Worm (Caenorhabditis elegans): ENCODE data around the gene srh-289.

srh-289 gene

DNA sequence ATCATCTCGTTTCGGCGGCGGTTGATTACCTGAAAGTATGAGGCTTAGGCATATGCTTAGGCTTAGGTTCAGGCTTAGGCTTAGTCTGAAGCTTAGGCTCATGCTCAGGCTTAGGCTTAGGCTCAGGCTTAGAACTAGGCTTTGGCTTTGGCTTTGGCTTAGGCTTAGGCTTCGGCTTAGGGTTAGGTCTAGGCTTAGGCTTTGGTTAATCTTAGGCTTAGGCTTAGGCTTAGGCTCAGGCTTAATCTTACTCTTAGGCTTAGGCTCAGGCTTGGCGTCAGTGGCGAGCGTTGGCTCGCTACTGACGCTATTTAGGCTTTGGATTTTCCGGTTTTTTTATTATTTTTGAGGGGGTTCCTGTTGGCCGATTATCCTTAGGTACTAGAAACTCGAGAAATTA is 50.1 kb downstream of the srh-289 start:
- no peak for TF ChIP-seq dao-5 (tag; optimal IDR thresholded peaks at IDR 0.05)
- no peak for TF ChIP-seq him-1 (tag; optimal IDR thresholded peaks at IDR 0.05)
- TF ChIP-seq W03F9.2 (tag; optimal IDR thresholded peaks at IDR 0.05): no peak

Data from whole organism, L4/young adult.